Worm (Caenorhabditis elegans) whole organism, L4/young adult: ENCODE data around the gene srh-199.

Experiments used
- W03F9.2 ChIP-seq: fragments of 150-350 bp; optimal IDR thresholded peaks from 2 replicates; lab custom pipeline; 2014; ENCODE audit warnings: missing biosample characterization, missing genetic modification characterization
- dao-5 ChIP-seq: sonication (generic microtip); optimal IDR thresholded peaks from 2 replicates; lab custom pipeline; 2016; ENCODE audit warnings: missing genotype, missing genetic modification characterization, moderate library complexity, missing compliant biosample characterization
- him-1 ChIP-seq: sonication (generic microtip); optimal IDR thresholded peaks from 2 replicates; lab custom pipeline; 2016; ENCODE audit warnings: missing genotype, missing genetic modification reagents, missing genetic modification characterization, missing compliant biosample characterization

srh-199 gene

ce11 chrV:1751449-1751848, at the start of gene srh-199:
srh-199 (minus strand) TSS chrV:1751549.
- TF ChIP-seq dao-5 (tag; lab: Kevin White, UChicago) (no peak), him-1 (tag; lab: Kevin White, UChicago) (no peak)

ce11 chrV:1797900-1798299, 46.6 kb upstream of the srh-199 start, which contains the start of gene F36H9.10:
F36H9.10 (plus strand) TSS chrV:1798200.
- TF ChIP-seq him-1 (tag; lab: Kevin White, UChicago) (no peak), dao-5 (tag; lab: Kevin White, UChicago) (no peak), W03F9.2 (no peak)

ce11 chrV:1794218-1794617, 42.9 kb upstream of the srh-199 start, which contains the start of gene F36H9.1:
F36H9.1 (plus strand) TSS chrV:1794518.
- TF ChIP-seq him-1 (tag; lab: Kevin White, UChicago) (no peak), W03F9.2 (no peak), dao-5 (tag; lab: Kevin White, UChicago) (no peak)

- no peak for TF ChIP-seq W03F9.2
- TF ChIP-seq him-1 (tag; lab: Kevin White, UChicago): no peak
- no peak for TF ChIP-seq dao-5 (tag; lab: Kevin White, UChicago)
These were observed 38.1 kb upstream of the srh-199 start for ce11 chrV:1789495-1789894.

- TF ChIP-seq dao-5 (tag; lab: Kevin White, UChicago) (no peak), W03F9.2 (no peak), him-1 (tag; lab: Kevin White, UChicago) (no peak)
These were observed 36.8 kb upstream of the srh-199 start, which contains the start of gene F36H9.2 for ce11 chrV:1788157-1788556. F36H9.2 (plus strand) TSS chrV:1788457.

ce11 chrV:1781922-1782321, 30.6 kb upstream of the srh-199 start, which contains the start of gene F36H9.5:
F36H9.5 (minus strand) TSS chrV:1782022.
- TF ChIP-seq dao-5 (tag; lab: Kevin White, UChicago) (no peak), W03F9.2 (no peak), him-1 (tag; lab: Kevin White, UChicago) (no peak)

ce11 chrV:1779994-1780393, 28.6 kb upstream of the srh-199 start:
- TF ChIP-seq him-1 (tag; lab: Kevin White, UChicago): no peak
- TF ChIP-seq W03F9.2: no peak
- TF ChIP-seq dao-5 (tag; lab: Kevin White, UChicago): no peak

- TF ChIP-seq him-1 (tag; lab: Kevin White, UChicago) (no peak), W03F9.2 (no peak), dao-5 (tag; lab: Kevin White, UChicago) (no peak)
These were observed 27.8 kb upstream of the srh-199 start, which contains the start of gene F36H9.4 for ce11 chrV:1779136-1779535. F36H9.4 (minus strand) TSS chrV:1779236.

ce11 chrV:1774874-1775589, 23.7 kb upstream of the srh-199 start, which contains the start of gene F36H9.7:
F36H9.7 (minus strand) TSS chrV:1774924.
- TF ChIP-seq him-1 (tag; lab: Kevin White, UChicago) (no peak), W03F9.2 (no peak), dao-5 (tag; lab: Kevin White, UChicago) (no peak)

ce11 chrV:1773120-1773519, 21.8 kb upstream of the srh-199 start:
- TF ChIP-seq W03F9.2 (no peak), dao-5 (tag; lab: Kevin White, UChicago) (no peak), him-1 (tag; lab: Kevin White, UChicago) (no peak)

- TF ChIP-seq dao-5 (tag; lab: Kevin White, UChicago) (no peak), W03F9.2 (no peak), him-1 (tag; lab: Kevin White, UChicago) (no peak)
These were observed 20.4 kb upstream of the srh-199 start, which contains the start of gene dhs-13 for ce11 chrV:1771727-1772126. dhs-13 (minus strand) TSS chrV:1771734.

ce11 chrV:1767427-1767826, 16.1 kb upstream of the srh-199 start:
- TF ChIP-seq him-1 (tag; lab: Kevin White, UChicago) (no peak), W03F9.2 (no peak), dao-5 (tag; lab: Kevin White, UChicago) (no peak)

ce11 chrV:1760682-1761081, 9.3 kb upstream of the srh-199 start, which contains the start of gene clec-205:
clec-205 (plus strand) TSS chrV:1760893.
- TF ChIP-seq dao-5 (tag; lab: Kevin White, UChicago): no peak
- no peak for TF ChIP-seq W03F9.2
- TF ChIP-seq him-1 (tag; lab: Kevin White, UChicago): no peak

ce11 chrV:1756856-1757255, 5.5 kb upstream of the srh-199 start, which contains the start of gene clec-204:
clec-204 (plus strand) TSS chrV:1757156.
- TF ChIP-seq dao-5 (tag; lab: Kevin White, UChicago): no peak
- TF ChIP-seq him-1 (tag; lab: Kevin White, UChicago): no peak
- TF ChIP-seq W03F9.2: no peak
